Fruit fly (Drosophila melanogaster) whole organism, adult: ENCODE data around the gene CG31122.

Source experiments
- CG11617 ChIP-seq: fragments of 200-800 bp; sonication (Bioruptor generic); optimal IDR thresholded peaks from 2 replicates; lab custom pipeline; 2017; ENCODE audit warnings: mild to moderate bottlenecking, missing biosample characterization, missing genetic modification reagents, missing genetic modification characterization
- CG12768 ChIP-seq: fragments of 200-800 bp; sonication (Bioruptor generic); optimal IDR thresholded peaks from 2 replicates; lab custom pipeline; 2017; ENCODE audit warnings: missing biosample characterization, missing genetic modification characterization, mild to moderate bottlenecking, moderate library complexity, missing genetic modification reagents
- CG14711 ChIP-seq: fragments of 200-800 bp; sonication (Bioruptor generic); optimal IDR thresholded peaks from 2 replicates; lab custom pipeline; 2018; ENCODE audit warnings: missing biosample characterization, mild to moderate bottlenecking, missing genetic modification characterization, moderate library complexity
- CG1620 ChIP-seq: fragments of 200-800 bp; sonication (Bioruptor generic); optimal IDR thresholded peaks from 2 replicates; lab custom pipeline; 2016; ENCODE audit warnings: missing biosample characterization, missing genetic modification characterization
- CG33017 ChIP-seq: fragments of 200-800 bp; sonication (Bioruptor generic); optimal IDR thresholded peaks from 2 replicates; lab custom pipeline; 2018; ENCODE audit warnings: missing biosample characterization, mild to moderate bottlenecking, missing genetic modification characterization, moderate library complexity
- CG5204 ChIP-seq: fragments of 200-800 bp; sonication (Bioruptor generic); optimal IDR thresholded peaks from 2 replicates; lab custom pipeline; 2016; ENCODE audit warnings: missing biosample characterization, missing genetic modification characterization
- CG7045 ChIP-seq: fragments of 200-800 bp; sonication (Bioruptor generic); optimal IDR thresholded peaks from 2 replicates; lab custom pipeline; 2017; ENCODE audit warnings: missing biosample characterization, mild to moderate bottlenecking, missing genetic modification characterization
- CG7101 ChIP-seq: fragments of 200-800 bp; sonication (Bioruptor generic); optimal IDR thresholded peaks from 2 replicates; lab custom pipeline; 2018; ENCODE audit warnings: missing biosample characterization, mild to moderate bottlenecking, missing genetic modification characterization, moderate library complexity
- Clk ChIP-seq: fragments of 200-800 bp; sonication (Bioruptor generic); optimal IDR thresholded peaks from 2 replicates; lab custom pipeline; 2017; ENCODE audit warnings: missing biosample characterization, missing genetic modification characterization
- Crg-1 ChIP-seq: fragments of 200-800 bp; sonication (Bioruptor generic); optimal IDR thresholded peaks from 2 replicates; lab custom pipeline; 2016; ENCODE audit warnings: missing biosample characterization, missing genetic modification characterization
- Hr96 ChIP-seq: fragments of 200-800 bp; sonication (Bioruptor generic); optimal IDR thresholded peaks from 2 replicates; lab custom pipeline; 2016; ENCODE audit warnings: missing biosample characterization, missing genetic modification characterization
- Mnt ChIP-seq: fragments of 200-800 bp; sonication (Bioruptor generic); optimal IDR thresholded peaks from 2 replicates; lab custom pipeline; 2016; ENCODE audit warnings: missing biosample characterization, mild to moderate bottlenecking, missing genetic modification characterization
- bab1 ChIP-seq: fragments of 200-800 bp; sonication (Bioruptor generic); optimal IDR thresholded peaks from 3 replicates; lab custom pipeline; 2019; ENCODE audit warnings: missing biosample characterization, mild to moderate bottlenecking, missing genetic modification characterization, moderate library complexity
- cic ChIP-seq: fragments of 200-800 bp; sonication (Bioruptor generic); optimal IDR thresholded peaks from 2 replicates; lab custom pipeline; 2017; ENCODE audit warnings: missing biosample characterization, mild to moderate bottlenecking, missing genetic modification characterization, moderate library complexity
- cnc ChIP-seq, 2 experiments: fragments of >200 bp; optimal IDR thresholded peaks; 2 replicates each; lab custom pipeline; 2017
- kay ChIP-seq: fragments of 200-800 bp; sonication (Bioruptor generic); peaks from one replicate; lab custom pipeline; 2016; ENCODE audit warnings: missing biosample characterization, missing genetic modification characterization, borderline replicate concordance
- ovo ChIP-seq: fragments of 200-800 bp; sonication (Bioruptor generic); optimal IDR thresholded peaks from 2 replicates; lab custom pipeline; 2016; ENCODE audit warnings: missing biosample characterization, missing genetic modification characterization
- pad ChIP-seq: fragments of 200-800 bp; sonication (Bioruptor generic); optimal IDR thresholded peaks from 3 replicates; lab custom pipeline; 2017; ENCODE audit warnings: missing biosample characterization, missing genetic modification characterization, mild to moderate bottlenecking, moderate library complexity, missing genetic modification reagents
- tj ChIP-seq: fragments of 200-800 bp; sonication (Bioruptor generic); optimal IDR thresholded peaks from 3 replicates; lab custom pipeline; 2017; ENCODE audit warnings: missing biosample characterization, mild to moderate bottlenecking, missing genetic modification characterization, moderate library complexity
- toe ChIP-seq: fragments of 200-800 bp; sonication (Bioruptor generic); optimal IDR thresholded peaks from 2 replicates; lab custom pipeline; 2016; ENCODE audit warnings: missing biosample characterization, missing genetic modification characterization

Gene CG31122

dm6 chr3R:18393436-18393835 lies 19.2 kb downstream of the CG31122 start:
- TF ChIP-seq kay (GFP tag; lab: Kevin White, UChicago) (no peak), pad (no peak), Clk (GFP tag; lab: Kevin White, UChicago) (no peak), ovo (GFP tag; lab: Kevin White, UChicago) (no peak), CG12768 (GFP tag; lab: Kevin White, UChicago) (no peak), CG14711 (tag; lab: Kevin White, UChicago) (peak; percentile 3), CG11617 (GFP tag; lab: Kevin White, UChicago) (peak; percentile 76), Crg-1 (GFP tag; lab: Kevin White, UChicago) (no peak), CG33017 (tag; lab: Kevin White, UChicago) (peak; percentile 37), Hr96 (GFP tag; lab: Kevin White, UChicago) (no peak), CG7101 (peak; percentile 71), Mnt (GFP tag; lab: Kevin White, UChicago) (peak; percentile 14), cnc (optimal IDR thresholded peaks at IDR 0.05; lab: Kevin White, UChicago) (no peak), cic (GFP tag; lab: Kevin White, UChicago) (peak; percentile 1), tj (GFP tag; lab: Kevin White, UChicago) (peak; percentile 32), bab1 (GFP tag; lab: Kevin White, UChicago) (peak; percentile 32), CG7045 (no peak), CG1620 (no peak), CG5204 (GFP tag; lab: Kevin White, UChicago) (no peak), toe (peak; percentile 33)

- TF ChIP-seq Mnt (GFP tag; lab: Kevin White, UChicago) (peak; percentile 15), tj (GFP tag; lab: Kevin White, UChicago) (no peak)
Measured at dm6 chr3R:18389790-18390189, 22.9 kb downstream of the CG31122 start, which contains the start of gene Vha100-4. TSS of gene Vha100-4 (minus strand) at chr3R:18389805.

- TF ChIP-seq CG7101, result no peak
- no peak for TF ChIP-seq pad
- TF ChIP-seq bab1 (GFP tag; lab: Kevin White, UChicago), result peak; percentile 14
Measured at dm6 chr3R:18385593-18385992, 27.1 kb downstream of the CG31122 start, which contains the start of gene cona. TSS of gene cona (plus strand) at chr3R:18385828.

- TF ChIP-seq cic (GFP tag; lab: Kevin White, UChicago) (no peak), tj (GFP tag; lab: Kevin White, UChicago) (peak; percentile 45)
Measured at dm6 chr3R:18384972-18385371, 27.7 kb downstream of the CG31122 start, which contains the start of gene CG14309. TSS of gene CG14309 (minus strand) at chr3R:18385072.

- TF ChIP-seq CG7101 (no peak), bab1 (GFP tag; lab: Kevin White, UChicago) (peak; percentile 52), tj (GFP tag; lab: Kevin White, UChicago) (peak; percentile 95)
Measured at dm6 chr3R:18381014-18381512, 31.6 kb downstream of the CG31122 start, which contains the start of gene CG7675. TSS of gene CG7675 (minus strand) at chr3R:18381178.

- TF ChIP-seq CG7101 (no peak), kay (GFP tag; lab: Kevin White, UChicago) (peak; percentile 71), toe (no peak), Clk (GFP tag; lab: Kevin White, UChicago) (no peak), cnc (optimal IDR thresholded peaks at IDR 0.05; lab: Kevin White, UChicago) (no peak), CG12768 (GFP tag; lab: Kevin White, UChicago) (no peak), CG7045 (no peak), cic (GFP tag; lab: Kevin White, UChicago) (no peak), tj (GFP tag; lab: Kevin White, UChicago) (no peak)
Measured at dm6 chr3R:18380251-18380812, 32.3 kb downstream of the CG31122 start.

dm6 chr3R:18372688-18373304 lies 39.9 kb downstream of the CG31122 start, which contains the start of gene gl:
TSS of gene gl (minus strand) at chr3R:18372738.
- TF ChIP-seq toe, result no peak
- no peak for TF ChIP-seq CG7045
- no peak for TF ChIP-seq CG5204 (GFP tag; lab: Kevin White, UChicago)
- no peak for TF ChIP-seq CG7101
- no peak for TF ChIP-seq kay (GFP tag; lab: Kevin White, UChicago)
- TF ChIP-seq Mnt (GFP tag; lab: Kevin White, UChicago), result no peak
- TF ChIP-seq CG1620, result no peak
- TF ChIP-seq cic (GFP tag; lab: Kevin White, UChicago), result no peak
- TF ChIP-seq pad, result no peak
- TF ChIP-seq CG11617 (GFP tag; lab: Kevin White, UChicago), result no peak
- TF ChIP-seq Crg-1 (GFP tag; lab: Kevin White, UChicago), result no peak
- no peak for TF ChIP-seq Hr96 (GFP tag; lab: Kevin White, UChicago)
- no peak for TF ChIP-seq CG33017 (tag; lab: Kevin White, UChicago)
